ENCODE assay signal across 1 worm cellular context in the genomic region with DNA sequence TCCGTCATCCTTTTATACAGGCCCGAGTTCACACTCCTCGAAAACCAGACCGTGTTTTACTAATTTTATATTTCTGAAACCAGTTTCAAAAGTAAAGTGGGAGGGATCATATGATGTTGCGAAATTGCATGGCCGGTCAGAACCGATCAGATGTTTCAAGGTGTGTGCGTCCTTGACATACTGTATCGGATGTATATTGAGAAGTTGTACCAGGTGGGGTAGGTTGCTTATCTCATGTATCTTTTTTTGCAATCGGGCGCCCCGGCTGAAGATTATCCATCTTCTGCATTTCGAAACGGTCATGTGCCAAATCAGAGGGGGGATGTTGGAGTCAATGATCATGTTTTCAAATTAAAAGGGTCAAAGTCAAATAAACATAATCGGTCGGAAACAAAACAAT.
A peak's percentile ranks its signal among the peaks of the same experiment; 100 is the strongest.
TF ChIP-seq lines count a peak whose summit lies in the region.

A gene (minus strand): TSS at position 45 of the 400 bp plus-strand sequence.

TF ChIP-seq in whole organism, L1 larva, 84 proteins besides CTCF, POLR2A, EP300 and RAD21 (continued from another document):
- TF ChIP-seq ceh-82 (tag; optimal IDR thresholded peaks at IDR 0.05; lab: Kevin White, UChicago) (no peak), alr-1 (tag; optimal IDR thresholded peaks at IDR 0.05; lab: Kevin White, UChicago; ENCODE audit: borderline replicate concordance) (no peak), mdl-1 (tag; optimal IDR thresholded peaks at IDR 0.05; lab: Kevin White, UChicago) (peak in 1 of 2 experiments; percentile 71), nhr-12 (tag; optimal IDR thresholded peaks at IDR 0.05; lab: Kevin White, UChicago) (no peak), nhr-76 (tag; optimal IDR thresholded peaks at IDR 0.05; lab: Kevin White, UChicago) (no peak), nhr-71 (tag; optimal IDR thresholded peaks at IDR 0.05; lab: Kevin White, UChicago) (peak; percentile 57), hpl-2 (GFP tag; optimal IDR thresholded peaks at IDR 0.05; lab: Kevin White, UChicago) (no peak), sup-37 (GFP tag; optimal IDR thresholded peaks at IDR 0.05; lab: Kevin White, UChicago) (no peak), nhr-84 (tag; optimal IDR thresholded peaks at IDR 0.05; lab: Kevin White, UChicago) (no peak), C16A3.4 (tag; optimal IDR thresholded peaks at IDR 0.05; lab: Kevin White, UChicago) (peak; percentile 61), efl-3 (GFP tag; optimal IDR thresholded peaks at IDR 0.05; lab: Kevin White, UChicago) (no peak), fkh-8 (tag; optimal IDR thresholded peaks at IDR 0.05; lab: Kevin White, UChicago) (no peak), unc-30 (tag; optimal IDR thresholded peaks at IDR 0.05; lab: Kevin White, UChicago) (no peak), efl-1 (optimal IDR thresholded peaks at IDR 0.05; lab: Kevin White, UChicago) (no peak), efl-1 (GFP tag; optimal IDR thresholded peaks at IDR 0.05 in 1 of 2; lab: Kevin White, UChicago) (no peak), blmp-1 (tag; optimal IDR thresholded peaks at IDR 0.05; lab: Kevin White, UChicago) (peak; percentile 91), ama-1 (optimal IDR thresholded peaks at IDR 0.05; lab: Kevin White, UChicago) (no peak), ztf-11 (tag; optimal IDR thresholded peaks at IDR 0.05; lab: Kevin White, UChicago) (no peak), sptf-1 (tag; optimal IDR thresholded peaks at IDR 0.05; lab: Kevin White, UChicago) (no peak), lin-15B (tag; optimal IDR thresholded peaks at IDR 0.05; lab: Kevin White, UChicago) (no peak), grh-1 (GFP tag; IDR thresholded peaks at IDR 0.05; lab: Robert Waterston, UW) (peak; percentile 88), aly-2 (tag; optimal IDR thresholded peaks at IDR 0.05; lab: Kevin White, UChicago) (no peak), lsy-2 (tag; optimal IDR thresholded peaks at IDR 0.05; lab: Kevin White, UChicago) (peak; percentile 25 to 66)
TF ChIP-seq in whole organism, L1 larva: peak in this region for 22.
